Worm (Caenorhabditis elegans): Measurements from ENCODE around the gene arl-6.

Gene arl-6

ce11 chrIII:4808089-4808488 is 6.5 kb downstream of the arl-6 start (continued):
- peak; percentile 18; the same call in 1 of the 2 replicates for TF ChIP-seq hsf-1 (GFP tag; IDR thresholded peaks at IDR 0.05)
- peak; percentile 47; the same call in 1 of the 2 replicates for TF ChIP-seq madf-6 (GFP tag; IDR thresholded peaks at IDR 0.05)
- no peak for TF ChIP-seq attf-3 (GFP tag; conservative IDR thresholded peaks at IDR 0.05)

DNA sequence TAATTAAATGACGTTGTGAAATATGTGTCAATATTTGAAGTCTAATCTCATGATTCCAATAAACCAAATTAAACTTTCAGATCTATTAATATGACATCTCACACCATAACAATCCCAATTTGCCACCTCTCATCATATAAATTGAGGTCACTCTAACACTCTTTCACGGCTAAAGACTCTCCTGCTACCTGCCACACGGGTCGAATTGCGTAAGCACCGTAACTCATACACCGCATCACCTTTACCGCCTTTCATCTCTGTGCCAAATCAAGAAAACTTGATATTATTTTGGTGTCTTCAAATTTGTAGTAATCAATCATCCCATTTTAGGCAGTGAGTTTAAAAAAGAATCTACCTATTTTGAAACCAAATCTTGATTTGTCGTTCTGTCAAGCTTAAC is 8.3 kb downstream of the arl-6 start:
- TF ChIP-seq lsy-27 (tag; optimal IDR thresholded peaks at IDR 0.05; ENCODE audit: borderline replicate concordance, insufficient read depth) (no peak), xnd-1 (tag; optimal IDR thresholded peaks at IDR 0.05) (no peak), snpc-1.3 (tag; optimal IDR thresholded peaks at IDR 0.05; ENCODE audit: insufficient read depth) (no peak), ceh-100 (GFP tag; IDR thresholded peaks at IDR 0.05) (no peak), K12H6.12 (tag; optimal IDR thresholded peaks at IDR 0.05) (no peak), ceh-79 (tag; optimal IDR thresholded peaks at IDR 0.05) (no peak), hrde-1 (tag; optimal IDR thresholded peaks at IDR 0.05; ENCODE audit: borderline replicate concordance) (no peak), F22D6.2 (tag; optimal IDR thresholded peaks at IDR 0.05) (no peak), ztf-22 (GFP tag; optimal IDR thresholded peaks at IDR 0.05) (no peak), nhr-80 (tag; optimal IDR thresholded peaks at IDR 0.05) (no peak), cebp-2 (GFP tag; IDR thresholded peaks at IDR 0.05) (no peak), ets-4 (GFP tag; optimal IDR thresholded peaks at IDR 0.05) (no peak), snpc-4 (GFP tag; optimal IDR thresholded peaks at IDR 0.05) (no peak), snpc-4 (tag; optimal IDR thresholded peaks at IDR 0.05) (no peak)

- TF ChIP-seq nfya-1 (tag; optimal IDR thresholded peaks at IDR 0.05; ENCODE audit: borderline replicate concordance, insufficient read depth) (no peak), cebp-1 (GFP tag; IDR thresholded peaks at IDR 0.05) (no peak), cebp-1 (tag; optimal IDR thresholded peaks at IDR 0.05) (no peak), aptf-2 (GFP tag; conservative IDR thresholded peaks at IDR 0.05) (no peak), madf-6 (GFP tag; IDR thresholded peaks at IDR 0.05) (0 out of 2 replicates have a peak, but pooled peaks have one; percentile 13), hsf-1 (GFP tag; IDR thresholded peaks at IDR 0.05) (0 out of 2 replicates have a peak, but pooled peaks have one; percentile 37), F22D6.2 (tag; optimal IDR thresholded peaks at IDR 0.05) (no peak), pbrm-1 (GFP tag; IDR thresholded peaks at IDR 0.05) (no peak), nhr-80 (tag; optimal IDR thresholded peaks at IDR 0.05) (no peak), B0261.1 (tag; optimal IDR thresholded peaks at IDR 0.05) (no peak)
Measured at ce11 chrIII:4802707-4803106, 11.9 kb downstream of the arl-6 start, which contains the start of gene metl-5. Gene metl-5 (plus strand): TSS chrIII:4803007.

DNA sequence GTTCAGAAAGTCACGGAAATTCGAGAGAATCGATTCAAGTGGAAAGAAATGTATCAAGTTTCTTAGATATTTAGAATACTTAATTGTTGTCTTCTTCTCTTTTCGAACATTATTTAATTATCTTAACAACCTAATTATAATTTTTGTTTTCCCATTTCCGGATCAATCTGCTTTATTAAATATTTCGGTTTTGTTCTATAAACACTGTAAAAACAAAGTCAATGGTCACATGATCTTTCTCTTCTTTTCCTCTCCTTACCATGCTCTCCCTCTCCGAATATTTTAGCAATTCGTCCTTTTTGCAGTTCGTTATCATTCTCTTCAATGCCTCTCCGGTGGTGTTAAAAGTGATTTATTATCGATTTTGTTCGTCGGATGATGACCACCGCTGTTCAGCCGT is 18.1 kb downstream of the arl-6 start, which contains the start of gene tag-325:
TSS of gene tag-325 (plus strand) at position 301 of the 400 bp plus-strand sequence.
- no peak for TF ChIP-seq snpc-3.4 (tag; optimal IDR thresholded peaks at IDR 0.05)
- TF ChIP-seq cebp-1 (GFP tag; IDR thresholded peaks at IDR 0.05), result no peak
- TF ChIP-seq cebp-1 (tag; optimal IDR thresholded peaks at IDR 0.05), result peak; percentile 60
- no peak for TF ChIP-seq sdz-38 (tag; optimal IDR thresholded peaks at IDR 0.05)
- TF ChIP-seq zfh-2 (GFP tag; conservative IDR thresholded peaks at IDR 0.05), result no peak

ce11 chrIII:4796039-4796438 is 18.6 kb downstream of the arl-6 start:
- TF ChIP-seq egrh-3 (GFP tag; IDR thresholded peaks at IDR 0.05) (no peak), snpc-4 (GFP tag; optimal IDR thresholded peaks at IDR 0.05) (no peak), snpc-4 (tag; optimal IDR thresholded peaks at IDR 0.05) (peak; percentile 13 to 62 (median 54)), dox-1 (GFP tag; IDR thresholded peaks at IDR 0.05) (peak; percentile 75), snpc-1.1 (tag; optimal IDR thresholded peaks at IDR 0.05; ENCODE audit: insufficient read depth) (peak; percentile 30), attf-5 (GFP tag; optimal IDR thresholded peaks at IDR 0.05) (peak; percentile 92), lin-26 (GFP tag; IDR thresholded peaks at IDR 0.05) (0 out of 2 replicates have a peak, but pooled peaks have one; percentile 8), unc-130 (GFP tag; optimal IDR thresholded peaks at IDR 0.05) (no peak), mcd-1 (GFP tag; IDR thresholded peaks at IDR 0.05) (peak; percentile 59), attf-6 (GFP tag; IDR thresholded peaks at IDR 0.05) (no peak), let-526 (GFP tag; IDR thresholded peaks at IDR 0.05) (0 out of 2 replicates have a peak, but pooled peaks have one; percentile 36), tbx-9 (tag; optimal IDR thresholded peaks at IDR 0.05; ENCODE audit: borderline replicate concordance) (no peak), ekl-4 (GFP tag; IDR thresholded peaks at IDR 0.05) (0 out of 2 replicates have a peak, but pooled peaks have one; percentile 15), tbp1 (GFP tag; optimal IDR thresholded peaks at IDR 0.05) (peak; percentile 48), mxl-1 (tag; optimal IDR thresholded peaks at IDR 0.05) (no peak), athp-1 (tag; optimal IDR thresholded peaks at IDR 0.05) (peak; percentile 73), F23B12.7 (tag; optimal IDR thresholded peaks at IDR 0.05; ENCODE audit: insufficient read depth) (peak; percentile 15)

Data from whole organism, young adult.